Comparison of ENCODE assay signal across 5 fruit fly cellular contexts in the genomic region with DNA sequence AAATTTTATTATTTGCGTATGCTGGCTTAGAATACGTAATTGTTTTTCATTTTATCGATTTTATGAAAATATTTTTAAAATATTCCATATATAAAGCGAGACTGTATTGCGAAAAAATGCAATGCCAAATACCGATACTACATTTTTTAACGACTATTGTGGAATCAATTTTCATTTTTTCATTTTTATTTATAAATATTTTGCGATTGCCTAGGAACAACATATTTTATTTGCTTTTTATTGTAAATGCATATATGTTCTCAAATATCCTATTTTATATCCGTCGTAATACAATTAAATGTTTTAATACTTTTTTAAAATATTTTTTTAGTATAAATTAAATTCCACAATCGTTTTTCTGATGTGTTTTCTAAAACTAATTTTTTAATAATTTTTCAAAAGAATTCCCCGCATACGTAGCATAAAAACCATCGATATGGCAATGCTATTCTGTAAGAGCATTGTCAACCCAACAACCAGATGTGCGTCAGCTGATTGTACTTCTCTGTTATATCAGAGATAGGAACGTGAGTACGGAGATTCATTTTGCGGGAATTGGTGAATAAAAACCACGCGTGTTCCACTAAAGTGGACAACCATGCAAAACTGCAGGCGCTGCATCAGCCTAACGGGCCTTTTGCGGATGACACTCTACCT.
TF ChIP-seq lines count a peak whose summit lies in the region.

A gene (plus strand): TSS at position 489 of the 657 bp plus-strand sequence.

- TF ChIP-seq CTCF in whole organism, embryonic (GFP tag; optimal IDR thresholded peaks at IDR 0.05; lab: Kevin White, UChicago): no peak

TF ChIP-seq in whole organism, adult, 20 proteins besides CTCF, POLR2A, EP300 and RAD21 (continues in another document):
- TF ChIP-seq CG12768 (GFP tag; optimal IDR thresholded peaks at IDR 0.05; lab: Kevin White, UChicago) (no peak), pad (GFP tag; optimal IDR thresholded peaks at IDR 0.05; lab: Kevin White, UChicago) (peak; percentile 11), Clk (GFP tag; optimal IDR thresholded peaks at IDR 0.05; lab: Kevin White, UChicago) (no peak), kay (GFP tag; lab: Kevin White, UChicago; ENCODE audit: borderline replicate concordance) (peak; percentile 70), CG14711 (tag; optimal IDR thresholded peaks at IDR 0.05; lab: Kevin White, UChicago) (peak; percentile 72), bab1 (GFP tag; optimal IDR thresholded peaks at IDR 0.05; lab: Kevin White, UChicago) (peak; percentile 39), ovo (GFP tag; optimal IDR thresholded peaks at IDR 0.05; lab: Kevin White, UChicago) (no peak), CG5204 (GFP tag; optimal IDR thresholded peaks at IDR 0.05; lab: Kevin White, UChicago) (no peak), cic (GFP tag; optimal IDR thresholded peaks at IDR 0.05; lab: Kevin White, UChicago) (no peak), CG7101 (tag; optimal IDR thresholded peaks at IDR 0.05; lab: Kevin White, UChicago) (peak; percentile 65), cnc (optimal IDR thresholded peaks at IDR 0.05; lab: Kevin White, UChicago) (no peak), Mnt (GFP tag; optimal IDR thresholded peaks at IDR 0.05; lab: Kevin White, UChicago) (peak; percentile 52), CG11617 (GFP tag; optimal IDR thresholded peaks at IDR 0.05; lab: Kevin White, UChicago) (peak; percentile 59), toe (GFP tag; optimal IDR thresholded peaks at IDR 0.05; lab: Kevin White, UChicago) (no peak), CG33017 (tag; optimal IDR thresholded peaks at IDR 0.05; lab: Kevin White, UChicago) (peak; percentile 57), CG1620 (GFP tag; optimal IDR thresholded peaks at IDR 0.05; lab: Kevin White, UChicago) (peak; percentile 19), tj (GFP tag; optimal IDR thresholded peaks at IDR 0.05; lab: Kevin White, UChicago) (peak; percentile 42)

TF ChIP-seq in whole organism, embryonic, 481 proteins besides CTCF, POLR2A, EP300 and RAD21 (continues in another document):
- TF ChIP-seq CG1024 (GFP tag; IDR thresholded peaks at IDR 0.05; lab: Robert Waterston, UW): no peak
- TF ChIP-seq toy (GFP tag; IDR thresholded peaks at IDR 0.05; lab: Robert Waterston, UW): no peak
- peak; percentile 31 for TF ChIP-seq CG15514 (GFP tag; optimal IDR thresholded peaks at IDR 0.05; lab: Kevin White, UChicago)
- TF ChIP-seq CG11247 (GFP tag; IDR thresholded peaks at IDR 0.05; lab: Robert Waterston, UW): peak; percentile 32; the same call in 1 of the 2 replicates
- TF ChIP-seq crp (GFP tag; optimal IDR thresholded peaks at IDR 0.05; lab: Kevin White, UChicago): peak; percentile 20 to 89
- TF ChIP-seq ci (GFP tag; IDR thresholded peaks at IDR 0.05; lab: Robert Waterston, UW): 0 out of 3 replicates have a peak, but pooled peaks have one; percentile 38
- no peak for TF ChIP-seq CG1647 (GFP tag; optimal IDR thresholded peaks at IDR 0.05; lab: Kevin White, UChicago)
- TF ChIP-seq CG17361 (GFP tag; IDR thresholded peaks at IDR 0.05; lab: Robert Waterston, UW): peak; percentile 85
- TF ChIP-seq sc (optimal IDR thresholded peaks at IDR 0.05; lab: Kevin White, UChicago): no peak
- no peak for TF ChIP-seq sc (GFP tag; optimal IDR thresholded peaks at IDR 0.05; lab: Kevin White, UChicago)
- TF ChIP-seq stc (GFP tag; IDR thresholded peaks at IDR 0.05; lab: Robert Waterston, UW): 0 out of 2 replicates have a peak, but pooled peaks have one; percentile 25
- no peak for TF ChIP-seq HHEX (GFP tag; optimal IDR thresholded peaks at IDR 0.05; lab: Kevin White, UChicago)
- peak; percentile 20 for TF ChIP-seq NfI (GFP tag; optimal IDR thresholded peaks at IDR 0.05; lab: Kevin White, UChicago)
- TF ChIP-seq CG10543 (GFP tag; optimal IDR thresholded peaks at IDR 0.05; lab: Kevin White, UChicago): peak; percentile 47
- peak; percentile 38 for TF ChIP-seq CG17829 (tag; optimal IDR thresholded peaks at IDR 0.05; lab: Kevin White, UChicago)
- no peak for TF ChIP-seq crc (GFP tag; optimal IDR thresholded peaks at IDR 0.05; lab: Kevin White, UChicago)

TF ChIP-seq in whole organism, prepupa, 60 proteins besides CTCF, POLR2A, EP300 and RAD21 (continues in another document):
- no peak for TF ChIP-seq topi (GFP tag; optimal IDR thresholded peaks at IDR 0.05; lab: Kevin White, UChicago)
- peak; percentile 50; the same call in 1 of the 3 replicates for TF ChIP-seq CG8119 (GFP tag; IDR thresholded peaks at IDR 0.05; lab: Robert Waterston, UW)
- peak; percentile 5 for TF ChIP-seq CG31627 (GFP tag; optimal IDR thresholded peaks at IDR 0.05; lab: Kevin White, UChicago)
- TF ChIP-seq CG10631 (GFP tag; optimal IDR thresholded peaks at IDR 0.05; lab: Kevin White, UChicago): no peak
- TF ChIP-seq fkh (GFP tag; optimal IDR thresholded peaks at IDR 0.05; lab: Kevin White, UChicago): peak; percentile 21
- TF ChIP-seq CG15336 (GFP tag; IDR thresholded peaks at IDR 0.05; lab: Robert Waterston, UW): 0 out of 2 replicates have a peak, but pooled peaks have one; percentile 17
- no peak for TF ChIP-seq CG11902 (GFP tag; optimal IDR thresholded peaks at IDR 0.05; lab: Kevin White, UChicago)
- TF ChIP-seq CG8632 (GFP tag; optimal IDR thresholded peaks at IDR 0.05; lab: Kevin White, UChicago): peak; percentile 17
- TF ChIP-seq CG3032 (tag; optimal IDR thresholded peaks at IDR 0.05; lab: Kevin White, UChicago): peak; percentile 61
- peak; percentile 45 for TF ChIP-seq CG34406 (GFP tag; optimal IDR thresholded peaks at IDR 0.05; lab: Kevin White, UChicago)
- TF ChIP-seq Hr39 (GFP tag; optimal IDR thresholded peaks at IDR 0.05; lab: Kevin White, UChicago): peak; percentile 5
- TF ChIP-seq Eip78C (GFP tag; lab: Kevin White, UChicago): peak; percentile 74
- TF ChIP-seq CG11762 (GFP tag; optimal IDR thresholded peaks at IDR 0.05; lab: Kevin White, UChicago; ENCODE audit: insufficient read depth): no peak
- TF ChIP-seq vri (GFP tag; optimal IDR thresholded peaks at IDR 0.05; lab: Kevin White, UChicago): peak; percentile 83
- TF ChIP-seq esn (GFP tag; optimal IDR thresholded peaks at IDR 0.05; lab: Kevin White, UChicago): peak; percentile 40
- peak; percentile 46 for TF ChIP-seq achi (GFP tag; optimal IDR thresholded peaks at IDR 0.05; lab: Kevin White, UChicago)
- no peak for TF ChIP-seq Gug (GFP tag; IDR thresholded peaks at IDR 0.05; lab: Robert Waterston, UW)

TF ChIP-seq in whole organism, pupa, 21 proteins besides CTCF, POLR2A, EP300 and RAD21:
- TF ChIP-seq fd96Ca (GFP tag; IDR thresholded peaks at IDR 0.05; lab: Robert Waterston, UW): no peak
- peak; percentile 49 for TF ChIP-seq CG8159 (tag; optimal IDR thresholded peaks at IDR 0.05; lab: Kevin White, UChicago)
- TF ChIP-seq Ets98B (GFP tag; IDR thresholded peaks at IDR 0.05; lab: Robert Waterston, UW): no peak
- no peak for TF ChIP-seq Snoo (tag; optimal IDR thresholded peaks at IDR 0.05; lab: Kevin White, UChicago)
- peak; percentile 46 for TF ChIP-seq CG9948 (tag; optimal IDR thresholded peaks at IDR 0.05; lab: Kevin White, UChicago)
- no peak for TF ChIP-seq gl (tag; optimal IDR thresholded peaks at IDR 0.05; lab: Kevin White, UChicago)
- peak; percentile 19 for TF ChIP-seq CG17806 (tag; optimal IDR thresholded peaks at IDR 0.05; lab: Kevin White, UChicago)
- TF ChIP-seq D1 (tag; optimal IDR thresholded peaks at IDR 0.05; lab: Kevin White, UChicago): peak; percentile 29
- peak; percentile 41 for TF ChIP-seq CG15710 (tag; optimal IDR thresholded peaks at IDR 0.05; lab: Kevin White, UChicago)
- TF ChIP-seq CG8301 (tag; optimal IDR thresholded peaks at IDR 0.05; lab: Kevin White, UChicago): no peak
- 0 out of 2 replicates have a peak, but pooled peaks have one; percentile 20 for TF ChIP-seq CG12605 (GFP tag; IDR thresholded peaks at IDR 0.05; lab: Robert Waterston, UW)

TF ChIP-seq in whole organism, wandering third instar larva, 38 proteins besides CTCF, POLR2A, EP300 and RAD21:
- no peak for TF ChIP-seq rgr (GFP tag; optimal IDR thresholded peaks at IDR 0.05; lab: Kevin White, UChicago)
- TF ChIP-seq Sp1 (GFP tag; optimal IDR thresholded peaks at IDR 0.05; lab: Kevin White, UChicago): peak; percentile 41
- TF ChIP-seq Jra (GFP tag; optimal IDR thresholded peaks at IDR 0.05; lab: Kevin White, UChicago): no peak
- TF ChIP-seq CG9705 (GFP tag; optimal IDR thresholded peaks at IDR 0.05; lab: Kevin White, UChicago): no peak
- TF ChIP-seq HLH106 (tag; optimal IDR thresholded peaks at IDR 0.05; lab: Kevin White, UChicago): peak; percentile 69
- TF ChIP-seq dl (GFP tag; optimal IDR thresholded peaks at IDR 0.05; lab: Kevin White, UChicago; ENCODE audit: insufficient read depth in 1 of 2, partially characterized antibody in 2 of 2): no peak
- no peak for TF ChIP-seq brk (GFP tag; optimal IDR thresholded peaks at IDR 0.05; lab: Kevin White, UChicago)
- TF ChIP-seq psq (GFP tag; optimal IDR thresholded peaks at IDR 0.05; lab: Kevin White, UChicago): peak; percentile 34
- no peak for TF ChIP-seq Rel (GFP tag; optimal IDR thresholded peaks at IDR 0.05; lab: Kevin White, UChicago)
- peak; percentile 33 for TF ChIP-seq Rel (tag; optimal IDR thresholded peaks at IDR 0.05; lab: Kevin White, UChicago)
